Fruit fly (Drosophila melanogaster): Measurements from ENCODE around the gene Ns3.

Ns3 gene

DNA sequence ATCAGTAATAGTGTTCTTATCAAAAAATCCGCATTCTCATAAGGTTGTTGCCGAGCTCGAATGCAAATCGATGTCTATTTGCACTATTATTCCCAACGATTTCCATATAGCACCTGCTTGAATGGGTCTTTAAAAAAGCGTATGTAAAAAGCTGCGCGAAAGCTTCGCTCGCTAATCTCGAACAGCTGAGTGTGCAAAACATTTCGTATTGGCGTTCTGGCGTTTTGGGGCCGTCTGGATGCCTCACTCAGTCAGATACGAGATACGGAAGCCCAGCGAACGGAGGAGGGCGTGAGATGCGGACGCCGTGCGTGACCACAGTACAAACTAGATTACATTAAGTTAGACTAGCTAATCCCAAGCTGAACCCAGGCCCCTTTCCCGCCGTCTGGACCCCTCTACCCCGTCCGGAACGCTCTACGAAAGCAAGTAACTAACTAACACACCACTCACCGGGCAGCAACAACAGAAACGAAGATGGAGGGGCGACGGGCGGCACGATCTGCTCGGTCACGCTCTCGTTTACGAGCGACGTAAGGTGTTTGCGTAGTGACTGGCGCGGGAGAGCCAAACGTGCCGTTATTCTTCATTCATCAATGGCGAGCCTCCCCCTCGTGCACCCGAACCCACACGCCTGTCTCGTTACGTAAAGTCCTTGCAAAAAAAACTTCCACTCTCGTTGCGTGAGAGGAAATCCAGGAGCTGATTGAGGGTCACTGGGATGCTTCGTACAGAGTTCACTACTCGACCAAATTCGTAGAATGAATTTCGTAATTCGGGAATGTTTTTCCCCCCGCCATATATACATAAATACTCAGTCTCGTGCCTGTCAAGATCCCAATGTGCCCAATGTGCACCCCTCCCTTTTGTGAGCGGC, 2.7 kb upstream of the Ns3 start (continued):
- TF ChIP-seq CG6791 (GFP tag; IDR thresholded peaks at IDR 0.05; ENCODE audit: partially characterized antibody) (0 out of 3 replicates have a peak, but pooled peaks have one; percentile 9), CG14050 (GFP tag; IDR thresholded peaks at IDR 0.05) (no peak), insv (GFP tag; optimal IDR thresholded peaks at IDR 0.05) (no peak), CG14965 (GFP tag; optimal IDR thresholded peaks at IDR 0.05; ENCODE audit: borderline replicate concordance) (no peak), Side (GFP tag; optimal IDR thresholded peaks at IDR 0.05) (no peak), cwo (GFP tag; optimal IDR thresholded peaks at IDR 0.05) (peak; percentile 90), bigmax (GFP tag; optimal IDR thresholded peaks at IDR 0.05) (no peak), tup (GFP tag; optimal IDR thresholded peaks at IDR 0.05) (no peak), CG2678 (tag; optimal IDR thresholded peaks at IDR 0.05) (no peak), Dad (GFP tag; optimal IDR thresholded peaks at IDR 0.05) (no peak), B-H1 (GFP tag; IDR thresholded peaks at IDR 0.05) (no peak), CG42726 (GFP tag; IDR thresholded peaks at IDR 0.05; ENCODE audit: partially characterized antibody) (no peak), ase (GFP tag; IDR thresholded peaks at IDR 0.05) (no peak), CG17912 (GFP tag; optimal IDR thresholded peaks at IDR 0.05) (no peak), dati (GFP tag; IDR thresholded peaks at IDR 0.05) (no peak), peb (GFP tag; IDR thresholded peaks at IDR 0.05) (no peak), gro (GFP tag; optimal IDR thresholded peaks at IDR 0.05) (no peak), CG11093 (GFP tag; IDR thresholded peaks at IDR 0.05) (no peak), CG3726 (GFP tag; IDR thresholded peaks at IDR 0.05) (no peak), CG14441 (GFP tag; IDR thresholded peaks at IDR 0.05) (no peak), mam (GFP tag; optimal IDR thresholded peaks at IDR 0.05) (no peak), sd (tag; optimal IDR thresholded peaks at IDR 0.05) (no peak), dmrt99B (tag; optimal IDR thresholded peaks at IDR 0.05) (no peak), odd (GFP tag; optimal IDR thresholded peaks at IDR 0.05) (no peak), slp2 (GFP tag; optimal IDR thresholded peaks at IDR 0.05) (no peak), sima (GFP tag; optimal IDR thresholded peaks at IDR 0.05) (no peak), tap (tag; optimal IDR thresholded peaks at IDR 0.05) (no peak), Hmr (GFP tag; optimal IDR thresholded peaks at IDR 0.05) (no peak), CG8281 (tag; optimal IDR thresholded peaks at IDR 0.05) (no peak), ap (GFP tag; IDR thresholded peaks at IDR 0.05) (no peak), Jarid2 (GFP tag; optimal IDR thresholded peaks at IDR 0.05) (no peak), Ravus (GFP tag; IDR thresholded peaks at IDR 0.05) (no peak), CG11696 (GFP tag; IDR thresholded peaks at IDR 0.05) (no peak), grn (GFP tag; optimal IDR thresholded peaks at IDR 0.05) (no peak), fd102C (GFP tag; optimal IDR thresholded peaks at IDR 0.05) (no peak), CG12769 (tag; optimal IDR thresholded peaks at IDR 0.05) (peak; percentile 82), toy (GFP tag; IDR thresholded peaks at IDR 0.05) (no peak), run (tag; optimal IDR thresholded peaks at IDR 0.05) (no peak), Trl (optimal IDR thresholded peaks at IDR 0.05) (peak in 1 of 2 experiments; percentile 22), Trl (GFP tag; optimal IDR thresholded peaks at IDR 0.05) (no peak), CG10979 (tag; optimal IDR thresholded peaks at IDR 0.05) (no peak), Atf6 (GFP tag; IDR thresholded peaks at IDR 0.05) (peak; percentile 20; the same call in 1 of the 2 replicates), Dref (GFP tag; IDR thresholded peaks at IDR 0.05) (no peak), CG16815 (GFP tag; optimal IDR thresholded peaks at IDR 0.05) (no peak), CG15514 (GFP tag; optimal IDR thresholded peaks at IDR 0.05) (peak; percentile 31), CG8944 (GFP tag; optimal IDR thresholded peaks at IDR 0.05) (no peak), CG11723 (GFP tag; optimal IDR thresholded peaks at IDR 0.05) (no peak), H2.0 (GFP tag; IDR thresholded peaks at IDR 0.05) (no peak), CG18262 (tag; optimal IDR thresholded peaks at IDR 0.05) (no peak), MTF-1 (GFP tag; optimal IDR thresholded peaks at IDR 0.05; ENCODE audit: borderline replicate concordance) (no peak)

Measured in whole organism, embryonic.